Worm (Caenorhabditis elegans) whole organism, midembryonic: ENCODE measurements around the gene che-11.

ENCODE experiments used
- T22C8.4 ChIP-seq: fragments of 200-800 bp; sonication (Bioruptor generic); IDR thresholded peaks from 2 replicates; pipeline ENCODE4 v1.3.6; 2022; ENCODE audit warnings: missing genetic modification characterization, missing compliant biosample characterization
- cog-1 ChIP-seq: sonication (generic microtip); optimal IDR thresholded peaks from 2 replicates; lab custom pipeline; 2016; ENCODE audit warnings: missing genetic modification characterization, missing compliant biosample characterization
- flt-1 ChIP-seq: fragments of 200-800 bp; sonication (Bioruptor generic); IDR thresholded peaks from 2 replicates; pipeline ENCODE4 v1.3.6; 2022; ENCODE audit warnings: missing genetic modification characterization, missing compliant biosample characterization
- klf-2 ChIP-seq: fragments of 200-800 bp; sonication (Bioruptor generic); conservative IDR thresholded peaks from 2 replicates; pipeline ENCODE4 v1.3.6; 2022; ENCODE audit warnings: missing genetic modification reagents, missing genetic modification characterization, missing compliant biosample characterization
- med-1 ChIP-seq: sonication (generic microtip); optimal IDR thresholded peaks from 2 replicates; lab custom pipeline; 2017; ENCODE audit warnings: missing genetic modification characterization, mild to moderate bottlenecking, missing compliant biosample characterization, antibody characterized with exemption, missing genetic modification reagents; ENCODE audit not compliant: insufficient read depth
- ref-1 ChIP-seq: fragments of 200-800 bp; sonication (Bioruptor generic); conservative IDR thresholded peaks from 2 replicates; pipeline ENCODE4 v1.3.6; 2022; ENCODE audit warnings: missing genetic modification reagents, missing genetic modification characterization, missing compliant biosample characterization
- tab-1 ChIP-seq: fragments of 200-800 bp; sonication (Bioruptor generic); IDR thresholded peaks from 2 replicates; pipeline ENCODE4 v1.3.6; 2022; ENCODE audit warnings: missing genetic modification characterization, missing compliant biosample characterization
- ztf-23 ChIP-seq: fragments of 200-800 bp; sonication (Bioruptor generic); IDR thresholded peaks from 2 replicates; pipeline ENCODE4 v1.3.6; 2022; ENCODE audit warnings: missing genetic modification reagents, missing genetic modification characterization, missing compliant biosample characterization
- ztf-29 ChIP-seq: fragments of 200-800 bp; sonication (Bioruptor generic); IDR thresholded peaks from 2 replicates; pipeline ENCODE4 v1.3.6; 2022; ENCODE audit warnings: missing genetic modification reagents, missing genetic modification characterization, missing compliant biosample characterization

Gene che-11

ce11 chrV:12095865-12096264 is 54.6 kb downstream of the che-11 start, which contains the start of gene nhr-207:
TSS of gene nhr-207 (plus strand) at chrV:12096146.
- TF ChIP-seq T22C8.4 (GFP tag; lab: Robert Waterston, UW) (no peak), ref-1 (GFP tag; lab: Robert Waterston, UW) (no peak), med-1 (no peak), tab-1 (GFP tag; lab: Robert Waterston, UW) (no peak), ztf-29 (GFP tag; lab: Robert Waterston, UW) (no peak), flt-1 (no peak), cog-1 (tag; lab: Kevin White, UChicago) (no peak), klf-2 (no peak), ztf-23 (GFP tag; lab: Robert Waterston, UW) (no peak)
